Worm (Caenorhabditis elegans): ENCODE results near the gene dct-17.

Gene dct-17

ce11 chrV:13756359-13757091 lies 25.9 kb upstream of the dct-17 start, which contains the start of gene F20G2.2:
TSS of gene F20G2.2 (minus strand) at chrV:13756409.
- TF ChIP-seq med-1 (GFP tag; optimal IDR thresholded peaks at IDR 0.05; ENCODE audit: insufficient read depth) (no peak), cog-1 (tag; optimal IDR thresholded peaks at IDR 0.05) (no peak), ztf-29 (GFP tag; IDR thresholded peaks at IDR 0.05) (no peak), ztf-23 (GFP tag; IDR thresholded peaks at IDR 0.05) (no peak), klf-2 (GFP tag; conservative IDR thresholded peaks at IDR 0.05) (no peak), T22C8.4 (GFP tag; IDR thresholded peaks at IDR 0.05) (no peak), flt-1 (GFP tag; IDR thresholded peaks at IDR 0.05) (no peak), ref-1 (GFP tag; conservative IDR thresholded peaks at IDR 0.05) (no peak), tab-1 (GFP tag; IDR thresholded peaks at IDR 0.05) (no peak)

ce11 chrV:13753481-13753880 lies 22.9 kb upstream of the dct-17 start, which contains the start of gene F20G2.1:
TSS of gene F20G2.1 (minus strand) at chrV:13753581.
- no peak for TF ChIP-seq T22C8.4 (GFP tag; IDR thresholded peaks at IDR 0.05)
- no peak for TF ChIP-seq tab-1 (GFP tag; IDR thresholded peaks at IDR 0.05)
- no peak for TF ChIP-seq ztf-23 (GFP tag; IDR thresholded peaks at IDR 0.05)
- no peak for TF ChIP-seq ztf-29 (GFP tag; IDR thresholded peaks at IDR 0.05)
- TF ChIP-seq klf-2 (GFP tag; conservative IDR thresholded peaks at IDR 0.05), result no peak
- no peak for TF ChIP-seq ref-1 (GFP tag; conservative IDR thresholded peaks at IDR 0.05)
- TF ChIP-seq flt-1 (GFP tag; IDR thresholded peaks at IDR 0.05), result no peak
- TF ChIP-seq cog-1 (tag; optimal IDR thresholded peaks at IDR 0.05), result no peak
- no peak for TF ChIP-seq med-1 (GFP tag; optimal IDR thresholded peaks at IDR 0.05; ENCODE audit: insufficient read depth)

- TF ChIP-seq T22C8.4 (GFP tag; IDR thresholded peaks at IDR 0.05) (no peak), tab-1 (GFP tag; IDR thresholded peaks at IDR 0.05) (no peak), flt-1 (GFP tag; IDR thresholded peaks at IDR 0.05) (no peak), cog-1 (tag; optimal IDR thresholded peaks at IDR 0.05) (no peak), ref-1 (GFP tag; conservative IDR thresholded peaks at IDR 0.05) (no peak), med-1 (GFP tag; optimal IDR thresholded peaks at IDR 0.05; ENCODE audit: insufficient read depth) (no peak), ztf-29 (GFP tag; IDR thresholded peaks at IDR 0.05) (no peak), klf-2 (GFP tag; conservative IDR thresholded peaks at IDR 0.05) (no peak), ztf-23 (GFP tag; IDR thresholded peaks at IDR 0.05) (no peak)
Measured at ce11 chrV:13751811-13752210, 21.2 kb upstream of the dct-17 start, which contains the start of gene cld-9. TSS of gene cld-9 (minus strand) at chrV:13751891.

- no peak for TF ChIP-seq T22C8.4 (GFP tag; IDR thresholded peaks at IDR 0.05)
- no peak for TF ChIP-seq flt-1 (GFP tag; IDR thresholded peaks at IDR 0.05)
Measured at ce11 chrV:13748658-13749057, 18.1 kb upstream of the dct-17 start, which contains the start of gene F35E12.10. TSS of gene F35E12.10 (minus strand) at chrV:13748758.

- TF ChIP-seq T22C8.4 (GFP tag; IDR thresholded peaks at IDR 0.05) (no peak), tab-1 (GFP tag; IDR thresholded peaks at IDR 0.05) (no peak), klf-2 (GFP tag; conservative IDR thresholded peaks at IDR 0.05) (no peak), ztf-23 (GFP tag; IDR thresholded peaks at IDR 0.05) (no peak), ref-1 (GFP tag; conservative IDR thresholded peaks at IDR 0.05) (no peak), cog-1 (tag; optimal IDR thresholded peaks at IDR 0.05) (no peak), med-1 (GFP tag; optimal IDR thresholded peaks at IDR 0.05; ENCODE audit: insufficient read depth) (no peak), flt-1 (GFP tag; IDR thresholded peaks at IDR 0.05) (no peak)
Measured at ce11 chrV:13744901-13745300, 14.3 kb upstream of the dct-17 start, which contains the start of gene F35E12.9. TSS of gene F35E12.9 (minus strand) at chrV:13745127.

ce11 chrV:13739901-13740300 lies 9.3 kb upstream of the dct-17 start:
- no peak for TF ChIP-seq ztf-29 (GFP tag; IDR thresholded peaks at IDR 0.05)
- TF ChIP-seq ref-1 (GFP tag; conservative IDR thresholded peaks at IDR 0.05), result no peak
- no peak for TF ChIP-seq ztf-23 (GFP tag; IDR thresholded peaks at IDR 0.05)
- TF ChIP-seq cog-1 (tag; optimal IDR thresholded peaks at IDR 0.05), result no peak
- TF ChIP-seq T22C8.4 (GFP tag; IDR thresholded peaks at IDR 0.05), result no peak
- TF ChIP-seq klf-2 (GFP tag; conservative IDR thresholded peaks at IDR 0.05), result no peak
- no peak for TF ChIP-seq tab-1 (GFP tag; IDR thresholded peaks at IDR 0.05)
- no peak for TF ChIP-seq flt-1 (GFP tag; IDR thresholded peaks at IDR 0.05)
- TF ChIP-seq med-1 (GFP tag; optimal IDR thresholded peaks at IDR 0.05; ENCODE audit: insufficient read depth), result no peak

ce11 chrV:13738374-13738773 lies 7.8 kb upstream of the dct-17 start, which contains the start of gene irg-5:
TSS of gene irg-5 (minus strand) at chrV:13738474.
- TF ChIP-seq T22C8.4 (GFP tag; IDR thresholded peaks at IDR 0.05), result no peak

ce11 chrV:13736147-13736546 lies 5.6 kb upstream of the dct-17 start, which contains the start of gene F35E12.6:
TSS of gene F35E12.6 (minus strand) at chrV:13736247.
- no peak for TF ChIP-seq ztf-23 (GFP tag; IDR thresholded peaks at IDR 0.05)

ce11 chrV:13725574-13725973 lies 5.0 kb downstream of the dct-17 start, which contains the start of gene fbxa-181:
TSS of gene fbxa-181 (plus strand) at chrV:13725874.
- no peak for TF ChIP-seq med-1 (GFP tag; optimal IDR thresholded peaks at IDR 0.05; ENCODE audit: insufficient read depth)
- TF ChIP-seq ref-1 (GFP tag; conservative IDR thresholded peaks at IDR 0.05), result no peak
- no peak for TF ChIP-seq tab-1 (GFP tag; IDR thresholded peaks at IDR 0.05)
- TF ChIP-seq ztf-29 (GFP tag; IDR thresholded peaks at IDR 0.05), result no peak
- TF ChIP-seq klf-2 (GFP tag; conservative IDR thresholded peaks at IDR 0.05), result no peak
- TF ChIP-seq flt-1 (GFP tag; IDR thresholded peaks at IDR 0.05), result no peak
- TF ChIP-seq T22C8.4 (GFP tag; IDR thresholded peaks at IDR 0.05), result no peak
- TF ChIP-seq ztf-23 (GFP tag; IDR thresholded peaks at IDR 0.05), result no peak
- no peak for TF ChIP-seq cog-1 (tag; optimal IDR thresholded peaks at IDR 0.05)

ce11 chrV:13724781-13725180 lies 5.8 kb downstream of the dct-17 start, which contains the start of gene F35E12.2:
TSS of gene F35E12.2 (minus strand) at chrV:13724881.
- no peak for TF ChIP-seq T22C8.4 (GFP tag; IDR thresholded peaks at IDR 0.05)
- no peak for TF ChIP-seq flt-1 (GFP tag; IDR thresholded peaks at IDR 0.05)
- no peak for TF ChIP-seq med-1 (GFP tag; optimal IDR thresholded peaks at IDR 0.05; ENCODE audit: insufficient read depth)
- TF ChIP-seq klf-2 (GFP tag; conservative IDR thresholded peaks at IDR 0.05), result no peak
- no peak for TF ChIP-seq tab-1 (GFP tag; IDR thresholded peaks at IDR 0.05)
- TF ChIP-seq ztf-29 (GFP tag; IDR thresholded peaks at IDR 0.05), result no peak
- TF ChIP-seq ref-1 (GFP tag; conservative IDR thresholded peaks at IDR 0.05), result no peak
- no peak for TF ChIP-seq cog-1 (tag; optimal IDR thresholded peaks at IDR 0.05)
- no peak for TF ChIP-seq ztf-23 (GFP tag; IDR thresholded peaks at IDR 0.05)
